Fruit fly (Drosophila melanogaster) whole organism, embryonic: Measurements from ENCODE around the gene CG8925.
A peak's percentile ranks its signal among the peaks of the same experiment; 100 is the strongest.

Experiments used
- Abd-B ChIP-seq: fragments of 200-800 bp; sonication (Bioruptor generic); optimal IDR thresholded peaks from 2 replicates; lab custom pipeline; 2018; ENCODE audit warnings: missing biosample characterization, mild to moderate bottlenecking, missing genetic modification characterization, moderate library complexity
- Awh ChIP-seq: fragments of 200-800 bp; sonication (Bioruptor generic); IDR thresholded peaks from 2 replicates; pipeline ENCODE4, ENCODE4 v1.3.6; 2022; ENCODE audit warnings: missing biosample characterization, missing genetic modification characterization
- CG11695 ChIP-seq: fragments of 200-800 bp; sonication (Bioruptor generic); IDR thresholded peaks from 3 replicates; pipeline ENCODE4 v1.3.6; 2022; ENCODE audit warnings: missing biosample characterization, missing genetic modification characterization
- CG12942 ChIP-seq: fragments of 200-800 bp; sonication (Bioruptor generic); optimal IDR thresholded peaks from 3 replicates; lab custom pipeline; 2016; ENCODE audit warnings: missing biosample characterization, missing genetic modification characterization
- CG15073 ChIP-seq: fragments of 200-800 bp; sonication (Bioruptor generic); optimal IDR thresholded peaks from 2 replicates; lab custom pipeline; 2016; ENCODE audit warnings: missing biosample characterization, missing genetic modification characterization
- CG15514 ChIP-seq: fragments of 200-800 bp; sonication (Bioruptor generic); optimal IDR thresholded peaks from 3 replicates; lab custom pipeline; 2017; ENCODE audit warnings: missing biosample characterization, missing genetic modification characterization, mild to moderate bottlenecking, moderate library complexity, missing genetic modification reagents
- CG17186 ChIP-seq: fragments of 200-800 bp; sonication (Bioruptor generic); optimal IDR thresholded peaks from 3 replicates; lab custom pipeline; 2017; ENCODE audit warnings: missing biosample characterization, missing genetic modification reagents, missing genetic modification characterization
- CG17802 ChIP-seq: fragments of 200-800 bp; sonication (Bioruptor generic); optimal IDR thresholded peaks from 2 replicates; lab custom pipeline; 2018; ENCODE audit warnings: missing biosample characterization, mild to moderate bottlenecking, missing genetic modification characterization, moderate library complexity
- CG17912 ChIP-seq: fragments of 200-800 bp; sonication (Bioruptor generic); optimal IDR thresholded peaks from 2 replicates; lab custom pipeline; 2018; ENCODE audit warnings: missing biosample characterization, mild to moderate bottlenecking, missing genetic modification characterization
- CG1832 ChIP-seq: fragments of 200-800 bp; sonication (Bioruptor generic); optimal IDR thresholded peaks from 2 replicates; lab custom pipeline; 2017; ENCODE audit warnings: missing biosample characterization, mild to moderate bottlenecking, missing genetic modification characterization, inconsistent platforms
- CG18476 ChIP-seq: fragments of 200-800 bp; sonication (Bioruptor generic); optimal IDR thresholded peaks from 2 replicates; lab custom pipeline; 2016; ENCODE audit warnings: missing biosample characterization, mild to moderate bottlenecking, missing genetic modification characterization
- CG2129 ChIP-seq: fragments of 200-800 bp; sonication (Bioruptor generic); IDR thresholded peaks from 2 replicates; pipeline ENCODE4 v1.3.6; 2022; ENCODE audit warnings: missing biosample characterization, missing genetic modification characterization; ENCODE audit not compliant: partially characterized antibody
- CG6791 ChIP-seq: fragments of 200-800 bp; sonication (Bioruptor generic); IDR thresholded peaks from 3 replicates; pipeline ENCODE4 v1.3.6; 2022; ENCODE audit warnings: missing biosample characterization, missing genetic modification characterization; ENCODE audit not compliant: partially characterized antibody
- CG8281 ChIP-seq: fragments of 200-800 bp; sonication (Bioruptor generic); optimal IDR thresholded peaks from 2 replicates; lab custom pipeline; 2018; ENCODE audit warnings: missing biosample characterization, mild to moderate bottlenecking, missing genetic modification characterization, moderate library complexity
- CG8388 ChIP-seq: fragments of 200-800 bp; sonication (Bioruptor generic); optimal IDR thresholded peaks from 2 replicates; lab custom pipeline; 2019; ENCODE audit warnings: missing biosample characterization, mild to moderate bottlenecking, missing genetic modification characterization, moderate library complexity
- CG8924 ChIP-seq: fragments of 200-800 bp; optimal IDR thresholded peaks from 3 replicates; lab custom pipeline; 2019; ENCODE audit warnings: missing biosample characterization, mild to moderate bottlenecking, missing genetic modification characterization, moderate library complexity
- CG8944 ChIP-seq: fragments of 200-800 bp; sonication (Bioruptor generic); optimal IDR thresholded peaks from 3 replicates; lab custom pipeline; 2016; ENCODE audit warnings: missing biosample characterization, missing genetic modification characterization
- CHES-1-like ChIP-seq: fragments of 200-800 bp; sonication (Bioruptor generic); optimal IDR thresholded peaks from 2 replicates; lab custom pipeline; 2016; ENCODE audit warnings: missing biosample characterization, missing genetic modification characterization
- CoRest ChIP-seq: fragments of 200-800 bp; sonication (Bioruptor generic); optimal IDR thresholded peaks from 3 replicates; lab custom pipeline; 2018; ENCODE audit warnings: missing biosample characterization, mild to moderate bottlenecking, missing genetic modification characterization, moderate library complexity
- D19B ChIP-seq: fragments of 200-800 bp; sonication (Bioruptor generic); optimal IDR thresholded peaks from 2 replicates; lab custom pipeline; 2017; ENCODE audit warnings: missing biosample characterization, mild to moderate bottlenecking, missing genetic modification characterization
- Gug ChIP-seq: fragments of 200-800 bp; sonication (Bioruptor generic); IDR thresholded peaks from 4 replicates; pipeline ENCODE4 v1.3.6; 2022; ENCODE audit warnings: missing biosample characterization, missing genetic modification characterization
- H15 ChIP-seq: fragments of 200-800 bp; sonication (Bioruptor generic); IDR thresholded peaks from 3 replicates; pipeline ENCODE4 v1.3.6; 2022; ENCODE audit warnings: missing biosample characterization, missing genetic modification characterization
- Hmr ChIP-seq: fragments of 200-800 bp; sonication (Bioruptor generic); optimal IDR thresholded peaks from 3 replicates; lab custom pipeline; 2017; ENCODE audit warnings: mild to moderate bottlenecking, missing biosample characterization, missing genetic modification reagents, missing genetic modification characterization
- Lim3 ChIP-seq: fragments of 200-800 bp; sonication (Bioruptor generic); IDR thresholded peaks from 2 replicates; pipeline ENCODE4 v1.3.6; 2022; ENCODE audit warnings: missing biosample characterization, missing genetic modification characterization
- Lpt ChIP-seq: fragments of >200 bp; optimal IDR thresholded peaks from 2 replicates; lab custom pipeline; 2018; ENCODE audit warnings: missing biosample characterization, missing genetic modification characterization
- Mad ChIP-seq: fragments of 200-800 bp; sonication (Bioruptor generic); optimal IDR thresholded peaks from 2 replicates; lab custom pipeline; 2016; ENCODE audit warnings: missing biosample characterization, missing genetic modification characterization
- Meics ChIP-seq: fragments of 200-800 bp; sonication (Bioruptor generic); optimal IDR thresholded peaks from 2 replicates; lab custom pipeline; 2017; ENCODE audit warnings: missing biosample characterization, mild to moderate bottlenecking, missing genetic modification characterization
- Nf-YC ChIP-seq: fragments of 200-800 bp; optimal IDR thresholded peaks from 3 replicates; lab custom pipeline; 2019; ENCODE audit warnings: missing biosample characterization, mild to moderate bottlenecking, missing genetic modification characterization, moderate library complexity
- Oaz ChIP-seq: fragments of 200-800 bp; sonication (Bioruptor generic); IDR thresholded peaks from 2 replicates; pipeline ENCODE4 v1.3.6; 2022; ENCODE audit warnings: missing biosample characterization, missing genetic modification characterization
- Ptx1 ChIP-seq: fragments of 200-800 bp; sonication (Bioruptor generic); IDR thresholded peaks from 2 replicates; pipeline ENCODE4 v1.3.6; 2022; ENCODE audit warnings: missing biosample characterization, missing genetic modification characterization
- Rx ChIP-seq: fragments of 200-800 bp; sonication (Bioruptor generic); IDR thresholded peaks from 2 replicates; pipeline ENCODE4 v1.3.6; 2022; ENCODE audit warnings: missing biosample characterization, missing genetic modification characterization
- amos ChIP-seq: fragments of 200-800 bp; sonication (Bioruptor generic); IDR thresholded peaks from 2 replicates; pipeline ENCODE4 v1.3.6; 2022; ENCODE audit warnings: missing biosample characterization, missing genetic modification characterization; ENCODE audit not compliant: partially characterized antibody
- aop ChIP-seq: fragments of 200-800 bp; sonication (Bioruptor generic); IDR thresholded peaks from 2 replicates; pipeline ENCODE4 v1.3.6; 2022; ENCODE audit warnings: missing biosample characterization, missing genetic modification characterization
- ase ChIP-seq: fragments of 200-800 bp; sonication (Bioruptor generic); IDR thresholded peaks from 3 replicates; pipeline ENCODE4 v1.3.6; 2022; ENCODE audit warnings: missing biosample characterization, missing genetic modification characterization
- ato ChIP-seq: fragments of 200-800 bp; sonication (Bioruptor generic); IDR thresholded peaks from 2 replicates; pipeline ENCODE4 v1.3.6; 2022; ENCODE audit warnings: missing biosample characterization, missing genetic modification characterization; ENCODE audit not compliant: partially characterized antibody
- dysf ChIP-seq: fragments of 200-800 bp; sonication (Bioruptor generic); IDR thresholded peaks from 3 replicates; pipeline ENCODE4 v1.3.6; 2022; ENCODE audit warnings: missing biosample characterization, missing genetic modification characterization
- fd96Cb ChIP-seq: fragments of 200-800 bp; sonication (Bioruptor generic); optimal IDR thresholded peaks from 2 replicates; lab custom pipeline; 2018; ENCODE audit warnings: missing biosample characterization, mild to moderate bottlenecking, missing genetic modification characterization, moderate library complexity
- kay ChIP-seq: fragments of 200-800 bp; sonication (Bioruptor generic); optimal IDR thresholded peaks from 2 replicates; lab custom pipeline; 2016; ENCODE audit warnings: missing biosample characterization, missing genetic modification characterization
- lilli ChIP-seq: fragments of 200-800 bp; sonication (Bioruptor generic); optimal IDR thresholded peaks from 3 replicates; lab custom pipeline; 2016; ENCODE audit warnings: missing biosample characterization, missing genetic modification characterization
- org-1 ChIP-seq: fragments of 200-800 bp; sonication (Bioruptor generic); optimal IDR thresholded peaks from 2 replicates; lab custom pipeline; 2017; ENCODE audit warnings: missing biosample characterization, missing genetic modification characterization
- p53 ChIP-seq: fragments of 200-800 bp; sonication (Bioruptor generic); optimal IDR thresholded peaks from 2 replicates; lab custom pipeline; 2016; ENCODE audit warnings: missing biosample characterization, missing genetic modification characterization
- pan ChIP-seq, 4 experiments: fragments of >200 bp in 3 of 4; fragments of 200-800 bp in 1 of 4; sonication (Bioruptor generic) in 1 of 4; optimal IDR thresholded peaks in 3 of 4; IDR thresholded peaks in 1 of 4; 2 replicates each; pipeline versions ENCODE4 v1.3.6 to Lab custom; 2017 to 2022; ENCODE audit warnings: missing biosample characterization in 2 of 4, missing genetic modification characterization in 2 of 4, mixed read lengths in 1 of 4
- pfk ChIP-seq: fragments of 200-800 bp; sonication (Bioruptor generic); optimal IDR thresholded peaks from 2 replicates; lab custom pipeline; 2018; ENCODE audit warnings: missing biosample characterization, mild to moderate bottlenecking, missing genetic modification characterization, moderate library complexity
- rib ChIP-seq: fragments of 200-800 bp; sonication (Bioruptor generic); IDR thresholded peaks from 2 replicates; pipeline ENCODE4 v1.3.6; 2022; ENCODE audit warnings: missing biosample characterization, missing genetic modification characterization
- run ChIP-seq: fragments of 200-800 bp; sonication (Bioruptor generic); optimal IDR thresholded peaks from 3 replicates; lab custom pipeline; 2018; ENCODE audit warnings: missing biosample characterization, mild to moderate bottlenecking, missing genetic modification characterization
- tgo ChIP-seq: fragments of 200-800 bp; sonication (Bioruptor generic); IDR thresholded peaks from 3 replicates; pipeline ENCODE4 v1.3.6; 2022; ENCODE audit warnings: missing biosample characterization, missing genetic modification characterization
- tup ChIP-seq: fragments of 200-800 bp; sonication (Bioruptor generic); optimal IDR thresholded peaks from 2 replicates; lab custom pipeline; 2016; ENCODE audit warnings: missing biosample characterization, mild to moderate bottlenecking, missing genetic modification characterization, moderate library complexity
- vvl ChIP-seq: fragments of 200-800 bp; sonication (Bioruptor generic); IDR thresholded peaks from 2 replicates; pipeline ENCODE4 v1.3.6; 2022; ENCODE audit warnings: missing biosample characterization, missing genetic modification characterization
- zen2 ChIP-seq: fragments of 200-800 bp; sonication (Bioruptor generic); IDR thresholded peaks from 3 replicates; pipeline ENCODE4 v1.3.6; 2022; ENCODE audit warnings: missing biosample characterization, missing genetic modification characterization; ENCODE audit not compliant: partially characterized antibody

The CG8925 gene

dm6 chr3R:16222300-16222903, 50.6 kb downstream of the CG8925 start (continued):
- peak; percentile 99 for TF ChIP-seq p53 (GFP tag; lab: Kevin White, UChicago)
- TF ChIP-seq ase = peak; percentile 100
- peak; percentile 100 for TF ChIP-seq Awh (GFP tag; lab: Robert Waterston, UW)
- peak; percentile 99 for TF ChIP-seq CG8924 (tag; lab: Kevin White, UChicago)
- peak; percentile 99 for TF ChIP-seq kay (GFP tag; lab: Kevin White, UChicago)
- TF ChIP-seq pan (optimal IDR thresholded peaks at IDR 0.05; lab: Kevin White, UChicago) = no peak
- peak in 1 of 2 experiments; percentile 100 for TF ChIP-seq pan (GFP tag; optimal IDR thresholded peaks at IDR 0.05 in 1 of 2, IDR thresholded peaks at IDR 0.05 in 1 of 2)
- peak; percentile 99 for TF ChIP-seq Oaz (GFP tag; lab: Robert Waterston, UW)
- peak; percentile 94 for TF ChIP-seq CG8281 (tag; lab: Kevin White, UChicago)
- peak; percentile 99 for TF ChIP-seq aop
- TF ChIP-seq Mad (GFP tag; lab: Kevin White, UChicago) = peak; percentile 99
- TF ChIP-seq fd96Cb (tag; lab: Kevin White, UChicago) = peak; percentile 100
- TF ChIP-seq CG1832 = peak; percentile 69
- peak; percentile 96 for TF ChIP-seq CG15514
- peak; percentile 100 for TF ChIP-seq dysf (GFP tag; lab: Robert Waterston, UW)
- TF ChIP-seq D19B (GFP tag; lab: Kevin White, UChicago) = peak; percentile 93
- TF ChIP-seq tgo (GFP tag; lab: Robert Waterston, UW) = peak; percentile 100
- TF ChIP-seq CG8388 (GFP tag; lab: Kevin White, UChicago) = peak; percentile 98
- TF ChIP-seq CG18476 (GFP tag; lab: Kevin White, UChicago) = peak; percentile 98
- peak; percentile 100 for TF ChIP-seq Gug (GFP tag; lab: Robert Waterston, UW)
- TF ChIP-seq Meics (GFP tag; lab: Kevin White, UChicago) = peak; percentile 98
- TF ChIP-seq CG15073 (GFP tag; lab: Kevin White, UChicago) = peak; percentile 94
- TF ChIP-seq H15 (GFP tag; lab: Robert Waterston, UW) = peak; percentile 100
- no peak for TF ChIP-seq Lpt (GFP tag; lab: Kevin White, UChicago)
- TF ChIP-seq CG17912 (GFP tag; lab: Kevin White, UChicago) = peak; percentile 97
- peak; percentile 100 for TF ChIP-seq vvl (GFP tag; lab: Robert Waterston, UW)
- peak; percentile 98 for TF ChIP-seq CoRest
- TF ChIP-seq run (tag; lab: Kevin White, UChicago) = peak; percentile 99
- TF ChIP-seq lilli (GFP tag; lab: Kevin White, UChicago) = peak; percentile 99
- peak; percentile 99 for TF ChIP-seq org-1 (GFP tag; lab: Kevin White, UChicago)
- peak; percentile 71 for TF ChIP-seq pfk (GFP tag; lab: Kevin White, UChicago)
- peak; percentile 100 for TF ChIP-seq Rx
- TF ChIP-seq Abd-B = peak; percentile 99
- peak; percentile 99 for TF ChIP-seq Hmr (GFP tag; lab: Kevin White, UChicago)
- TF ChIP-seq amos (GFP tag; lab: Robert Waterston, UW) = no peak
- TF ChIP-seq CHES-1-like (GFP tag; lab: Kevin White, UChicago) = peak; percentile 99
- TF ChIP-seq CG6791 (GFP tag; lab: Robert Waterston, UW) = 0 out of 3 replicates have a peak, but pooled peaks have one; percentile 27
- peak; percentile 99 for TF ChIP-seq tup (GFP tag; lab: Kevin White, UChicago)
- no peak for TF ChIP-seq zen2 (GFP tag; lab: Robert Waterston, UW)
- peak; percentile 95 for TF ChIP-seq CG17802 (tag; lab: Kevin White, UChicago)
- TF ChIP-seq Lim3 = peak; percentile 99
- peak; percentile 100 for TF ChIP-seq CG8944 (GFP tag; lab: Kevin White, UChicago)
- peak; percentile 99 for TF ChIP-seq CG12942
- TF ChIP-seq Nf-YC (tag; lab: Kevin White, UChicago) = peak; percentile 76
- no peak for TF ChIP-seq CG2129 (GFP tag; lab: Robert Waterston, UW)
- TF ChIP-seq rib (GFP tag; lab: Robert Waterston, UW) = peak; percentile 98
- TF ChIP-seq CG11695 = peak; percentile 99
- TF ChIP-seq ato = no peak
- TF ChIP-seq Ptx1 = peak; percentile 100
- peak; percentile 97 for TF ChIP-seq CG17186 (GFP tag; lab: Kevin White, UChicago)
